Fruit fly (Drosophila melanogaster) S2 (cell line): Measurements from ENCODE around the gene Tbc1d8-9.

Experiments used
- CG8478 ChIP-seq: fragments of >200 bp; optimal IDR thresholded peaks from 2 replicates; lab custom pipeline; 2018
- CTCF ChIP-seq, 2 experiments: fragments of >200 bp; optimal IDR thresholded peaks; 2 replicates each; lab custom pipeline; 2018

DNA sequence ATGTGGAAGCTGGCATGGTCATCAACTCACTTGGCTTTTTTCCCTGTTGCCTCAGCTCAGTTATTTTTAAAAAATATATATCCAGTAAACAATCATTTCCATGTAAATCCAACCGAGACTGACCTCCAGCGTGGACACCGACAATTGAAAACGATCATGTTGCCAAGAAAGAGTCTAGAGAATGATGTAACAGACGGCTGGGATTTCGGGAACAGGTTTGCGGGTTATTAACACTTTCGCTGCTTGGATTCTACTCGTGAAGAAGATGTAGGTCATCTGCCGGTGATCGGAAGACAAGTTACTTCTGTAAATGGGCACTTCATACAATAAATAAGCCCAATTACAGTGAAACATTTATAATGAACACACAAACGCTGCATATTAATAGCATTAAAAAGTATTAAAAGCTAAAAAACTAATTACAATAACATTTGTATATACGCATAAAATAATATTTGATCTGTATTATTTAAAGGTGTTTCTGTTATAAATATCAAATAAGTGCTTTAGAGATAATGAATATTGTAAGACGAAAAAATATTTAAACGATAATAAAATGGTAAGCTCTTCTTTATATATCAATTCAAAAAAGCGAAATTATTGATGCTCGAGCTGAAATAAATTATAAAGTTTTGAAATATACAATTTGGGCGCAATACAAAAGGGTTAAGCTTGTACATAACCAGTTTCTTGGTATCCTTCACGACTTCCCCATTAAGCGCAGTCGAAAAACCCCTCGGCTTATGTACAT is 41.6 kb downstream of the Tbc1d8-9 start:
- TF ChIP-seq CG8478: no peak
- TF ChIP-seq CTCF (optimal IDR thresholded peaks at IDR 0.05; lab: Kevin White, UChicago): no peak
